Fruit fly (Drosophila melanogaster) whole organism, prepupa: ENCODE measurements around the gene Smyd5.
A peak's percentile ranks its signal among the peaks of the same experiment; 100 is the strongest.

Experiments
- Blimp-1 ChIP-seq: fragments of 200-800 bp; sonication (Bioruptor generic); optimal IDR thresholded peaks from 3 replicates; lab custom pipeline; 2017; ENCODE audit warnings: missing biosample characterization, missing genetic modification characterization, mild to moderate bottlenecking, moderate library complexity, missing genetic modification reagents
- CG10669 ChIP-seq: fragments of 200-800 bp; sonication (Bioruptor generic); optimal IDR thresholded peaks from 3 replicates; lab custom pipeline; 2018; ENCODE audit warnings: missing biosample characterization, mild to moderate bottlenecking, missing genetic modification characterization, moderate library complexity
- CG11294 ChIP-seq: fragments of 200-800 bp; sonication (Bioruptor generic); IDR thresholded peaks from 2 replicates; pipeline ENCODE4 v1.3.6; 2022; ENCODE audit warnings: missing biosample characterization, missing genetic modification characterization
- CG11762 ChIP-seq: fragments of 200-800 bp; sonication (Bioruptor generic); optimal IDR thresholded peaks from 3 replicates; lab custom pipeline; 2016; ENCODE audit warnings: missing biosample characterization, missing genetic modification characterization; ENCODE audit not compliant: insufficient read depth
- CG11902 ChIP-seq: fragments of 200-800 bp; sonication (Bioruptor generic); optimal IDR thresholded peaks from 3 replicates; lab custom pipeline; 2016; ENCODE audit warnings: missing biosample characterization, missing genetic modification characterization
- CG15336 ChIP-seq: fragments of 200-800 bp; sonication (Bioruptor generic); IDR thresholded peaks from 2 replicates; pipeline ENCODE4 v1.3.6; 2022; ENCODE audit warnings: missing biosample characterization, missing genetic modification characterization
- CG1621 ChIP-seq: fragments of 200-800 bp; sonication (Bioruptor generic); optimal IDR thresholded peaks from 3 replicates; lab custom pipeline; 2018; ENCODE audit warnings: missing biosample characterization, mild to moderate bottlenecking, missing genetic modification characterization
- CG31627 ChIP-seq: fragments of 200-800 bp; sonication (Bioruptor generic); optimal IDR thresholded peaks from 3 replicates; lab custom pipeline; 2016; ENCODE audit warnings: missing biosample characterization, missing genetic modification characterization
- CG32006 ChIP-seq: fragments of 200-800 bp; sonication (Bioruptor generic); optimal IDR thresholded peaks from 3 replicates; lab custom pipeline; 2017; ENCODE audit warnings: missing biosample characterization, mild to moderate bottlenecking, missing genetic modification characterization
- CG3919 ChIP-seq: fragments of 200-800 bp; sonication (Bioruptor generic); optimal IDR thresholded peaks from 3 replicates; lab custom pipeline; 2016; ENCODE audit warnings: missing biosample characterization, missing genetic modification characterization
- CG4318 ChIP-seq: fragments of 200-800 bp; sonication (Bioruptor generic); optimal IDR thresholded peaks from 3 replicates; lab custom pipeline; 2017; ENCODE audit warnings: missing biosample characterization, mild to moderate bottlenecking, missing genetic modification characterization
- CG6792 ChIP-seq: fragments of 200-800 bp; sonication (Bioruptor generic); optimal IDR thresholded peaks from 3 replicates; lab custom pipeline; 2016; ENCODE audit warnings: missing biosample characterization, missing genetic modification characterization
- CG6808 ChIP-seq: fragments of 200-800 bp; sonication (Bioruptor generic); optimal IDR thresholded peaks from 3 replicates; lab custom pipeline; 2017; ENCODE audit warnings: missing biosample characterization, missing genetic modification characterization, mild to moderate bottlenecking, moderate library complexity, missing genetic modification reagents
- CG6854 ChIP-seq: fragments of 200-800 bp; sonication (Bioruptor generic); optimal IDR thresholded peaks from 2 replicates; lab custom pipeline; 2017; ENCODE audit warnings: missing biosample characterization, mild to moderate bottlenecking, missing genetic modification characterization
- CG7368 ChIP-seq: fragments of 200-800 bp; sonication (Bioruptor generic); optimal IDR thresholded peaks from 3 replicates; lab custom pipeline; 2016; ENCODE audit warnings: missing biosample characterization, missing genetic modification characterization
- CG8119 ChIP-seq: fragments of 200-800 bp; sonication (Bioruptor generic); IDR thresholded peaks from 3 replicates; pipeline ENCODE4 v1.3.6; 2022; ENCODE audit warnings: missing biosample characterization, missing genetic modification characterization
- CG8319 ChIP-seq: fragments of 200-800 bp; sonication (Bioruptor generic); optimal IDR thresholded peaks from 3 replicates; lab custom pipeline; 2016; ENCODE audit warnings: missing biosample characterization, missing genetic modification characterization
- CG8632 ChIP-seq: fragments of 200-800 bp; sonication (Bioruptor generic); optimal IDR thresholded peaks from 3 replicates; lab custom pipeline; 2016; ENCODE audit warnings: missing biosample characterization, missing genetic modification characterization
- CG9139 ChIP-seq: fragments of 200-800 bp; sonication (Bioruptor generic); optimal IDR thresholded peaks from 3 replicates; lab custom pipeline; 2017; ENCODE audit warnings: missing biosample characterization, mild to moderate bottlenecking, missing genetic modification characterization
- Eip75B ChIP-seq: fragments of 200-800 bp; sonication (Bioruptor generic); optimal IDR thresholded peaks from 3 replicates; lab custom pipeline; 2016; ENCODE audit warnings: missing biosample characterization, missing genetic modification characterization
- Eip78C ChIP-seq: fragments of 200-800 bp; sonication (Bioruptor generic); peaks from one replicate; lab custom pipeline; 2016; ENCODE audit warnings: missing biosample characterization, missing genetic modification characterization
- Eip93F ChIP-seq: fragments of 200-800 bp; sonication (Bioruptor generic); optimal IDR thresholded peaks from 2 replicates; lab custom pipeline; 2016; ENCODE audit warnings: missing biosample characterization, mild to moderate bottlenecking, missing genetic modification characterization
- Ets96B ChIP-seq: fragments of 200-800 bp; optimal IDR thresholded peaks from 2 replicates; lab custom pipeline; 2019; ENCODE audit warnings: missing biosample characterization, mild to moderate bottlenecking, missing genetic modification characterization, moderate library complexity
- Hr38 ChIP-seq: sonication (Bioruptor generic); optimal IDR thresholded peaks from 2 replicates; lab custom pipeline; 2016; ENCODE audit warnings: missing biosample characterization, missing genetic modification characterization
- Hr39 ChIP-seq: fragments of 200-800 bp; sonication (Bioruptor generic); optimal IDR thresholded peaks from 2 replicates; lab custom pipeline; 2016; ENCODE audit warnings: missing biosample characterization, missing genetic modification characterization
- Lpt ChIP-seq: fragments of 200-800 bp; sonication (Bioruptor generic); optimal IDR thresholded peaks from 3 replicates; lab custom pipeline; 2016; ENCODE audit warnings: missing biosample characterization, missing genetic modification characterization
- OdsH ChIP-seq: fragments of 200-800 bp; sonication (Bioruptor generic); optimal IDR thresholded peaks from 3 replicates; lab custom pipeline; 2016; ENCODE audit warnings: missing biosample characterization, missing genetic modification characterization
- Smox ChIP-seq: fragments of 200-800 bp; sonication (Bioruptor generic); optimal IDR thresholded peaks from 3 replicates; lab custom pipeline; 2016; ENCODE audit warnings: missing biosample characterization, missing genetic modification characterization
- Sox102F ChIP-seq: fragments of 200-800 bp; sonication (Bioruptor generic); optimal IDR thresholded peaks from 2 replicates; lab custom pipeline; 2016; ENCODE audit warnings: missing biosample characterization, mild to moderate bottlenecking, missing genetic modification characterization
- Sox15 ChIP-seq: fragments of 200-800 bp; sonication (Bioruptor generic); optimal IDR thresholded peaks from 3 replicates; lab custom pipeline; 2016; ENCODE audit warnings: missing biosample characterization, missing genetic modification characterization
- acj6 ChIP-seq: fragments of 200-800 bp; sonication (Bioruptor generic); optimal IDR thresholded peaks from 3 replicates; lab custom pipeline; 2016; ENCODE audit warnings: missing biosample characterization, missing genetic modification characterization
- cyc ChIP-seq: fragments of 200-800 bp; sonication (Bioruptor generic); optimal IDR thresholded peaks from 3 replicates; lab custom pipeline; 2016; ENCODE audit warnings: missing biosample characterization, missing genetic modification characterization
- dac ChIP-seq: fragments of 200-800 bp; sonication (Bioruptor generic); optimal IDR thresholded peaks from 2 replicates; lab custom pipeline; 2017; ENCODE audit warnings: missing biosample characterization, mild to moderate bottlenecking, missing genetic modification characterization
- dsx ChIP-seq: fragments of 200-800 bp; optimal IDR thresholded peaks from 3 replicates; lab custom pipeline; 2019; ENCODE audit warnings: missing biosample characterization, mild to moderate bottlenecking, missing genetic modification characterization, moderate library complexity; ENCODE audit not compliant: poor library complexity, severe bottlenecking
- eg ChIP-seq: fragments of 200-800 bp; sonication (Bioruptor generic); IDR thresholded peaks from 3 replicates; pipeline ENCODE4 v1.3.6; 2022; ENCODE audit warnings: missing biosample characterization, missing genetic modification characterization
- esn ChIP-seq: fragments of 200-800 bp; sonication (Bioruptor generic); optimal IDR thresholded peaks from 2 replicates; lab custom pipeline; 2016; ENCODE audit warnings: missing biosample characterization, mild to moderate bottlenecking, missing genetic modification characterization, moderate library complexity
- fd59A ChIP-seq: fragments of 200-800 bp; sonication (Bioruptor generic); optimal IDR thresholded peaks from 2 replicates; lab custom pipeline; 2017; ENCODE audit warnings: missing biosample characterization, mild to moderate bottlenecking, missing genetic modification characterization, missing genetic modification reagents
- fd85E ChIP-seq: fragments of 200-800 bp; sonication (Bioruptor generic); optimal IDR thresholded peaks from 3 replicates; lab custom pipeline; 2016; ENCODE audit warnings: missing biosample characterization, missing genetic modification characterization
- fkh ChIP-seq: fragments of 200-800 bp; sonication (Bioruptor generic); optimal IDR thresholded peaks from 3 replicates; lab custom pipeline; 2017; ENCODE audit warnings: missing biosample characterization, mild to moderate bottlenecking, missing genetic modification characterization, moderate library complexity
- lz ChIP-seq: fragments of 200-800 bp; sonication (Bioruptor generic); optimal IDR thresholded peaks from 3 replicates; lab custom pipeline; 2016; ENCODE audit warnings: missing biosample characterization, missing genetic modification characterization
- net ChIP-seq: fragments of 200-800 bp; sonication (Bioruptor generic); optimal IDR thresholded peaks from 3 replicates; lab custom pipeline; 2016; ENCODE audit warnings: missing biosample characterization, missing genetic modification characterization
- salr ChIP-seq, 2 experiments: fragments of 200-800 bp; sonication (Bioruptor generic); optimal IDR thresholded peaks; 3 replicates each; lab custom pipeline; 2016 to 2018; ENCODE audit warnings: missing biosample characterization in 2 of 2, missing genetic modification characterization in 2 of 2, mild to moderate bottlenecking in 1 of 2
- ss ChIP-seq, 2 experiments: fragments of 200-800 bp; sonication (Bioruptor generic); optimal IDR thresholded peaks; 2 replicates in 1 of 2; 3 replicates in 1 of 2; lab custom pipeline; 2017 to 2018; ENCODE audit warnings: mild to moderate bottlenecking in 2 of 2, missing biosample characterization in 2 of 2, missing genetic modification characterization in 2 of 2, moderate library complexity in 1 of 2
- svp ChIP-seq: fragments of 200-800 bp; sonication (Bioruptor generic); peaks from one replicate; lab custom pipeline; 2016; ENCODE audit warnings: missing biosample characterization, missing genetic modification characterization
- vri ChIP-seq: fragments of 200-800 bp; sonication (Bioruptor generic); optimal IDR thresholded peaks from 3 replicates; lab custom pipeline; 2016; ENCODE audit warnings: missing biosample characterization, mild to moderate bottlenecking, missing genetic modification characterization

Smyd5 gene

DNA sequence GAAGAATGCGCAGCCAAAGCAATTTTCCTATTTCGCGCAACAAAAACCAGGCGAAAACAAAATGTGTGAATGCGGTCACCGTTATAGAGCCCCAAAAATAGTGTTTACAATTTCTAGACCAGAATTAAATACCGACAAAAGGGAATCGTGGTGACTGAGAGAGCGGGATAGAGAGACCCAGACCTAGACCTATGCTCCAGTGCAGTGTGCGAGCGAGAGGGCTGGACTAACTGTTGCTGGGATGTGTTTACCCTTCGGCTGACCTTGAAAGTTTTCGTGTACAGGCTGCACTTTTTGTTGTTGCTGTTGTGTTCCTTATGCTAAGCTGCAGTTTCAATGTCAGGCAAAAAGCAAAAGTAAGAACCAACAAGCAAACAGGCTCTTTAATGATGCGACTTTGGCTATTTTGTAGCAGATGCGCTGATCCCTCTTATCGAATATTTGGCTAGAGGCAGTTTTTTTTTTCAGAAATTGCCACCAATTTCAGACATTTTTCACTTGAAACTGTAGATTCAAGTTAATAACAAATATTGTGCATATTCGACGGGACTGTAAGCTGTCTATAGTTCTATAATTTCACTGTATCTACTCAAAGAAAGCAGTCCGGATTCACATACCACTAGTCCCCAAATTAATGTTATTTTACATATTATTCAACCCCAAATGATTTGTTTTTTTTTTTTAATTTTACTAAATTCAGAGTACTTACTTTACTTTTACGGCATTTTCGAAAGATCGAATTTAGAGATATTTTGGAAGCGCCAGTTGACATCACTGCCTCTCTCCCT is 31.8 kb downstream of the Smyd5 start (continued):
- no peak for TF ChIP-seq CG8119 (GFP tag; lab: Robert Waterston, UW)
- TF ChIP-seq CG9139 (GFP tag; lab: Kevin White, UChicago) = no peak
- TF ChIP-seq CG15336 (GFP tag; lab: Robert Waterston, UW) = peak; percentile 44; the same call in 1 of the 2 replicates
- peak; percentile 56 for TF ChIP-seq Eip75B (GFP tag; lab: Kevin White, UChicago)
- TF ChIP-seq CG6792 (GFP tag; lab: Kevin White, UChicago) = no peak
- peak; percentile 41 for TF ChIP-seq cyc (GFP tag; lab: Kevin White, UChicago)
- peak; percentile 55 for TF ChIP-seq CG6808 (GFP tag; lab: Kevin White, UChicago)
- TF ChIP-seq Hr39 = peak; percentile 51
- peak; percentile 5 for TF ChIP-seq CG8319

DNA sequence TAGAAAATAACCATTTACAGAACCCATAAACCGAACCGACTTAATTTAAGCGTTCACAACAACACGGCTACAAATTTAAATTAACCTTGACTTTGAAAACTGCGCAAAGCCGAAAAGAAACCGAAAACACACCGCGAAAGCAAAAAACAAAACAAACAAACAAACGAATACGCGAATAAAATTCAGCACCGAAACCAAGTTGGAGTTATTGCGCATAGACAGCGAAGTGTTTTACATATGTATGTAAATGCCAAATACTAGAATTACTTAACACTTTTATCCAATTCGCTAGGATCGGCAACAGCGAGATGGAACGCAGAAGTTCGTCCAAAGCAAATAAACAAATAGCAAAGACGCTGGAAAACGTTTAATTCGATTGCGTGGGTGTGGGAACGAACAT is 32.9 kb downstream of the Smyd5 start:
- TF ChIP-seq CG1621 (tag; lab: Kevin White, UChicago) (no peak), Blimp-1 (GFP tag; lab: Kevin White, UChicago) (peak; percentile 0), fkh (peak; percentile 19)

DNA sequence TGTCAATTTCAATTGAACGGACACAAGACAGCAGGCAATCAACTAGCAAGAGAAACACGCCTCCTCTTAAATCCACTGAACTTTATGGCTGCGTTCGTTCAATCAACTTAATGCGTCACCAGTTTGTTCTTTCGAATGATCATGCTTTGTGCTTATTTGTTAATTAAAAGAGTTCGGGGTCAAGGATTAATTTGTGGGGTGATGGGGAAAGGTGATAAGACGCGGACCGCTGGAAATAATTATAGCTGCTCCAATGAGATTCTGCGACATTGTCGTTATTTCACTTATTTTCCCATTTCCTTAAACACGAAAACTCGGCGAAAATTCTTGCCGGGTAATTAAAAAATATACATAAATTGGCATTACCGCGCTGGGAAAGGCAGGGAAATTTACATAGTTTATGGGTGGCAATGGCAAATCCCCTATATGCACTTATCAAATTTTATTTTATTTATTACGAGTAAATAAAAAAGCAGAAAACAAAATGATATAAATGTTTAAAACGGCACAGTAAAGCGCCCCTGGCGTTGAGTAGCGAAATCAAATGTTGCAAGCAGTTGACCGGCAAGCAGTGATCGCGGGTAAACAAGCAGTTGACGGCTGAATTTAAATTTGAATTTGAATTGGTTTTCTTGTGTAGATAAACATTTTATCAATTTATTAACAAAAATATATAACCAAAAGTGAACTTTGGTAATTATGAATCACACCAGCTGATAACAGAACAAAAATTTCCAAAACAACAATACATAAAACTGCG is 34.0 kb downstream of the Smyd5 start:
- TF ChIP-seq Eip75B (GFP tag; lab: Kevin White, UChicago) (peak; percentile 28), Ets96B (tag; lab: Kevin White, UChicago) (peak; percentile 10), Eip78C (GFP tag; lab: Kevin White, UChicago) (peak; percentile 67), CG4318 (GFP tag; lab: Kevin White, UChicago) (no peak), CG32006 (GFP tag; lab: Kevin White, UChicago) (peak; percentile 36), esn (GFP tag; lab: Kevin White, UChicago) (peak; percentile 56), Hr38 (no peak), CG8119 (GFP tag; lab: Robert Waterston, UW) (no peak), salr (GFP tag; optimal IDR thresholded peaks at IDR 0.05; lab: Kevin White, UChicago) (peak in 1 of 2 experiments; percentile 34), Lpt (GFP tag; lab: Kevin White, UChicago) (no peak), CG7368 (GFP tag; lab: Kevin White, UChicago) (no peak), CG11762 (GFP tag; lab: Kevin White, UChicago) (peak; percentile 3), CG11902 (GFP tag; lab: Kevin White, UChicago) (no peak), CG31627 (GFP tag; lab: Kevin White, UChicago) (peak; percentile 60), acj6 (peak; percentile 15), CG8632 (GFP tag; lab: Kevin White, UChicago) (no peak), fkh (peak; percentile 82), vri (GFP tag; lab: Kevin White, UChicago) (peak; percentile 10), fd85E (GFP tag; lab: Kevin White, UChicago) (no peak), CG6854 (no peak), OdsH (GFP tag; lab: Kevin White, UChicago) (peak; percentile 55), eg (no peak), CG11294 (GFP tag; lab: Robert Waterston, UW) (no peak), net (no peak), CG3919 (GFP tag; lab: Kevin White, UChicago) (peak; percentile 63), lz (GFP tag; lab: Kevin White, UChicago) (peak; percentile 50), dsx (GFP tag; lab: Kevin White, UChicago) (peak; percentile 16), Sox102F (GFP tag; lab: Kevin White, UChicago) (no peak), CG8319 (peak; percentile 16), dac (GFP tag; lab: Kevin White, UChicago) (peak; percentile 56), ss (GFP tag; optimal IDR thresholded peaks at IDR 0.05; lab: Kevin White, UChicago) (no peak), svp (peak; percentile 80), CG10669 (GFP tag; lab: Kevin White, UChicago) (peak; percentile 12), Smox (peak; percentile 3), fd59A (peak; percentile 6), Sox15 (GFP tag; lab: Kevin White, UChicago) (no peak), Eip93F (GFP tag; lab: Kevin White, UChicago) (no peak)
